Fruit fly (Drosophila melanogaster) whole organism: ENCODE measurements around the gene Nup43.

Experiments
- CG8478 ChIP-seq: fragments of >200 bp; optimal IDR thresholded peaks from 2 replicates; lab custom pipeline; 2018; ENCODE audit warnings: inconsistent platforms
- Dll ChIP-seq: fragments of >200 bp; optimal IDR thresholded peaks from 2 replicates; lab custom pipeline; 2017
- EcR ChIP-seq, 2 experiments: fragments of >200 bp; optimal IDR thresholded peaks; 2 replicates each; lab custom pipeline; 2017; ENCODE audit warnings: missing biosample characterization in 2 of 2, missing genetic modification characterization in 2 of 2, missing genetic modification reagents in 2 of 2
- pan ChIP-seq: fragments of >200 bp; optimal IDR thresholded peaks from 2 replicates; lab custom pipeline; 2017
- psq ChIP-seq: fragments of >200 bp; optimal IDR thresholded peaks from 2 replicates; lab custom pipeline; 2017
- usp ChIP-seq: fragments of >200 bp; optimal IDR thresholded peaks from 2 replicates; lab custom pipeline; 2017; ENCODE audit warnings: missing biosample characterization, missing genetic modification characterization, mixed read lengths

Gene Nup43

dm6 chr3R:18402549-18403429 lies 36.4 kb downstream of the Nup43 start, which contains the start of the genes Wdr37 and koko:
Wdr37 (minus strand) TSS chr3R:18402716.
koko (plus strand) TSS chr3R:18403026.
- no peak for TF ChIP-seq Dll (lab: Kevin White, UChicago)
- TF ChIP-seq psq (lab: Kevin White, UChicago): no peak
- no peak for TF ChIP-seq usp (GFP tag; lab: Kevin White, UChicago)
- no peak for TF ChIP-seq pan
- no peak for TF ChIP-seq CG8478 (lab: Kevin White, UChicago)
- TF ChIP-seq EcR (GFP tag; optimal IDR thresholded peaks at IDR 0.05; lab: Kevin White, UChicago): no peak

- TF ChIP-seq psq (lab: Kevin White, UChicago) (no peak), pan (no peak), EcR (GFP tag; optimal IDR thresholded peaks at IDR 0.05; lab: Kevin White, UChicago) (no peak), CG8478 (lab: Kevin White, UChicago) (no peak), usp (GFP tag; lab: Kevin White, UChicago) (no peak), Dll (lab: Kevin White, UChicago) (no peak)
These were observed 38.3 kb downstream of the Nup43 start, which contains the start of gene CG7685 for dm6 chr3R:18404713-18405112. CG7685 (plus strand) TSS chr3R:18404940.

dm6 chr3R:18411205-18411749 lies 44.8 kb downstream of the Nup43 start, which contains the start of gene CG10864:
CG10864 (minus strand) TSS chr3R:18411631.
- no peak for TF ChIP-seq Dll (lab: Kevin White, UChicago)
- no peak for TF ChIP-seq CG8478 (lab: Kevin White, UChicago)
- TF ChIP-seq EcR (GFP tag; optimal IDR thresholded peaks at IDR 0.05; lab: Kevin White, UChicago): no peak
- TF ChIP-seq usp (GFP tag; lab: Kevin White, UChicago): no peak
- no peak for TF ChIP-seq psq (lab: Kevin White, UChicago)
- TF ChIP-seq pan: no peak

- TF ChIP-seq CG8478 (lab: Kevin White, UChicago) (peak; percentile 38), Dll (lab: Kevin White, UChicago) (no peak)
These were observed 46.1 kb downstream of the Nup43 start, which contains the start of gene CG31122 for dm6 chr3R:18412279-18413214. CG31122 (minus strand) TSS chr3R:18412874.
